Fruit fly (Drosophila melanogaster): ENCODE results near the gene Spc25.
A peak's percentile ranks its signal among the peaks of the same experiment; 100 is the strongest.

The Spc25 gene

dm6 chr3R:13011621-13011963, 50.0 kb downstream of the Spc25 start, which contains the start of gene CtBP:
Gene CtBP, plus strand, starts transcription at chr3R:13011649.
- TF ChIP-seq Rel (GFP tag; optimal IDR thresholded peaks at IDR 0.05), result no peak
- TF ChIP-seq Rel (tag; optimal IDR thresholded peaks at IDR 0.05), result peak; percentile 8
- no peak for TF ChIP-seq Abd-B (GFP tag; optimal IDR thresholded peaks at IDR 0.05)

DNA sequence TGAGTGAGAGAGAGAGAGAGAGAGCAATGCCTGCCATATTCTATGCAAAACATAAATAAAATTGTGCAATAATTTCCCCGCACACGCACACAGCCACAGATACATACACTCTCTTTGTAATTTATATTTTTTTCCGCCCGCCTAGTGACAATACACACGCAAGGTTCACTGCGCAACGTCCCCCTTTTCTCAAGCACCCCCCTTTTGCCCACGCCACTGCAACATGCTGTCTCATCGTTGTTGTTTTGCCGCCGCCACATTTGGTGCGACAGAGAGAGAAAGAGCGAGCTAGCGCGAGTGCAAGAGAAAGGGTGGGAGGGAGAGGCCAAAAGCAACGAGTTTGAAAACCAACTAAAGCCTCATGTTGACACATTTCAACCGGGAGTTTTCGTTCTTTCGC, 50.8 kb downstream of the Spc25 start:
- peak; percentile 81 for TF ChIP-seq br (GFP tag; optimal IDR thresholded peaks at IDR 0.05)
- TF ChIP-seq CG32264 (GFP tag; optimal IDR thresholded peaks at IDR 0.05), result peak; percentile 21
- TF ChIP-seq lola (GFP tag; optimal IDR thresholded peaks at IDR 0.05), result no peak
- peak; percentile 7 for TF ChIP-seq CG9705 (GFP tag; optimal IDR thresholded peaks at IDR 0.05)
- peak; percentile 11 for TF ChIP-seq jim (GFP tag; optimal IDR thresholded peaks at IDR 0.05)
- no peak for TF ChIP-seq brk (GFP tag; optimal IDR thresholded peaks at IDR 0.05)
- TF ChIP-seq sage (GFP tag; optimal IDR thresholded peaks at IDR 0.05), result no peak
- no peak for TF ChIP-seq Hr78 (GFP tag; optimal IDR thresholded peaks at IDR 0.05)
- TF ChIP-seq h (GFP tag; optimal IDR thresholded peaks at IDR 0.05), result peak; percentile 85
- TF ChIP-seq ey (GFP tag; optimal IDR thresholded peaks at IDR 0.05), result peak; percentile 82
- peak; percentile 75 for TF ChIP-seq psq (GFP tag; optimal IDR thresholded peaks at IDR 0.05)
- TF ChIP-seq usp (GFP tag; optimal IDR thresholded peaks at IDR 0.05), result no peak
- no peak for TF ChIP-seq Mio (GFP tag; optimal IDR thresholded peaks at IDR 0.05)
- TF ChIP-seq Rel (GFP tag; optimal IDR thresholded peaks at IDR 0.05), result no peak
- peak; percentile 60 for TF ChIP-seq Rel (tag; optimal IDR thresholded peaks at IDR 0.05)
- TF ChIP-seq foxo (GFP tag; optimal IDR thresholded peaks at IDR 0.05), result peak; percentile 64 to 83
- no peak for TF ChIP-seq dmrt93B (GFP tag; optimal IDR thresholded peaks at IDR 0.05)
- peak; percentile 83 for TF ChIP-seq fru (GFP tag; optimal IDR thresholded peaks at IDR 0.05)
- TF ChIP-seq GATAd (GFP tag; optimal IDR thresholded peaks at IDR 0.05), result no peak
- TF ChIP-seq dsf (GFP tag; optimal IDR thresholded peaks at IDR 0.05; ENCODE audit: borderline replicate concordance), result no peak
- TF ChIP-seq Myc (optimal IDR thresholded peaks at IDR 0.05), result no peak
- peak; percentile 49 for TF ChIP-seq Jra (GFP tag; optimal IDR thresholded peaks at IDR 0.05)
- peak; percentile 61 for TF ChIP-seq HLH106 (tag; optimal IDR thresholded peaks at IDR 0.05)
- TF ChIP-seq Vsx2 (GFP tag; optimal IDR thresholded peaks at IDR 0.05; ENCODE audit: partially characterized antibody), result no peak
- TF ChIP-seq rgr (GFP tag; optimal IDR thresholded peaks at IDR 0.05), result peak; percentile 80
- no peak for TF ChIP-seq dl (GFP tag; optimal IDR thresholded peaks at IDR 0.05; ENCODE audit: insufficient read depth in 1 of 2, partially characterized antibody in 2 of 2)
- TF ChIP-seq CrebA (GFP tag; optimal IDR thresholded peaks at IDR 0.05; ENCODE audit: borderline replicate concordance), result no peak
- TF ChIP-seq sv (GFP tag; optimal IDR thresholded peaks at IDR 0.05), result peak; percentile 45
- peak; percentile 64 for TF ChIP-seq OdsH (GFP tag; optimal IDR thresholded peaks at IDR 0.05)
- peak; percentile 78 for TF ChIP-seq Hr83 (GFP tag; optimal IDR thresholded peaks at IDR 0.05; ENCODE audit: poor library complexity, severe bottlenecking)
- no peak for TF ChIP-seq pan (optimal IDR thresholded peaks at IDR 0.05)
- no peak for TF ChIP-seq Abd-B (GFP tag; optimal IDR thresholded peaks at IDR 0.05)
- peak; percentile 60 for TF ChIP-seq Sp1 (GFP tag; optimal IDR thresholded peaks at IDR 0.05)
- peak; percentile 47 for TF ChIP-seq woc (GFP tag; optimal IDR thresholded peaks at IDR 0.05)
- no peak for TF ChIP-seq Hnf4 (GFP tag; optimal IDR thresholded peaks at IDR 0.05)
- no peak for TF ChIP-seq Dfd (GFP tag; optimal IDR thresholded peaks at IDR 0.05)
- TF ChIP-seq Dif (GFP tag; optimal IDR thresholded peaks at IDR 0.05; ENCODE audit: partially characterized antibody), result peak; percentile 41
- no peak for TF ChIP-seq tai (GFP tag; optimal IDR thresholded peaks at IDR 0.05)
- peak; percentile 72 for TF ChIP-seq N (GFP tag; optimal IDR thresholded peaks at IDR 0.05)

Measured in whole organism, wandering third instar larva.